Worm (Caenorhabditis elegans): ENCODE results near the gene igdb-3.
A peak's percentile ranks its signal among the peaks of the same experiment; 100 is the strongest.

The igdb-3 gene

DNA sequence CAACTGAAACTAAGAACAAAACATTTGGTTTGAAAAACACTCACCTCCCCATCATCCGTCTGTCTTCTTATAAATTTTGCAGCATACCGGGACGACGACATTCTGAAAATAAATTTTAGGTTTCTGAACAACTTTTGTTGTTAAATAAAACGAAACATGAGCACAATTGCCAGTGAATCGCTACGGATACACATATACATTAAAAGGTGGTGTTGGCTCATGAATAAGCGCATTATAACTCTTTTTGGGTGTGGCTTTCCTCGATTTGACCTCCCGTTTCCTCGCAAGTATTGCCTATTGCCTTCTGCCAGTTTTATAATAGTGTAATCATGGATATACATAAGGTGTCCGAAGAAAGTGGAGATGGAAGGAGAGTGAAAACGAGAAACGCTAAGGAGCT, 6.2 kb downstream of the igdb-3 start, which contains the start of gene igcm-2:
Gene igcm-2, minus strand, starts transcription at position 101 of the 400 bp plus-strand sequence.
- TF ChIP-seq lin-13 (GFP tag; optimal IDR thresholded peaks at IDR 0.05) (no peak), unc-30 (tag; optimal IDR thresholded peaks at IDR 0.05) (no peak), ztf-11 (tag; optimal IDR thresholded peaks at IDR 0.05) (no peak), F16B12.6 (tag; optimal IDR thresholded peaks at IDR 0.05) (no peak), fkh-8 (tag; optimal IDR thresholded peaks at IDR 0.05) (no peak), tlp-1 (tag; optimal IDR thresholded peaks at IDR 0.05) (no peak), fkh-10 (GFP tag; optimal IDR thresholded peaks at IDR 0.05) (no peak), nhr-28 (tag; optimal IDR thresholded peaks at IDR 0.05) (no peak), unc-62 (GFP tag; optimal IDR thresholded peaks at IDR 0.05) (no peak), fkh-4 (tag; optimal IDR thresholded peaks at IDR 0.05; ENCODE audit: borderline replicate concordance) (no peak), nhr-84 (tag; optimal IDR thresholded peaks at IDR 0.05) (no peak), sox-4 (tag; optimal IDR thresholded peaks at IDR 0.05) (no peak), dsc-1 (tag; optimal IDR thresholded peaks at IDR 0.05) (no peak), nhr-47 (tag; optimal IDR thresholded peaks at IDR 0.05) (no peak), ceh-8 (GFP tag; optimal IDR thresholded peaks at IDR 0.05) (no peak), alr-1 (tag; optimal IDR thresholded peaks at IDR 0.05; ENCODE audit: borderline replicate concordance) (no peak), mef-2 (tag; optimal IDR thresholded peaks at IDR 0.05) (no peak)

DNA sequence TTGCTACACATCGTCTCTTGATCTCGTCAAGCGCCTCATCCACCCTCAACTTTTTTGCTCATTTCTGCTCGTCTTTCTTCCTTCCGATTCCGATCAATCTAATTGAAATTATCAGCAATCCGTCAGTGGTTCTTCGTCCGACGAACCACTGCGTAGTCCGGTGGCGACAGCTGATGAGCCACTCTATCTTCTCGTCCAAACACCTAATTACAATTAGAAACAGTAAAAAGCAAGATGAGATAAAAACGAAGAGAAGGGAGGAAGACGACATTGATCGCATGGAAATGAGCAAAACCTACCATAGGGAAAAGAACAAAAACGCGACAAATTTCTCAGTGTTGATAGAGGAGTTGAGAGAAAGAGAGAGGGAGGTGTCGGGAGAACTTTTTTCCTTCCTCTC, 14.2 kb downstream of the igdb-3 start:
- peak; percentile 57 for TF ChIP-seq rnt-1 (tag; optimal IDR thresholded peaks at IDR 0.05)
- TF ChIP-seq lin-14 (GFP tag; optimal IDR thresholded peaks at IDR 0.05), result peak; percentile 49
- no peak for TF ChIP-seq nhr-28 (tag; optimal IDR thresholded peaks at IDR 0.05)
- TF ChIP-seq nhr-71 (tag; optimal IDR thresholded peaks at IDR 0.05), result peak; percentile 17

DNA sequence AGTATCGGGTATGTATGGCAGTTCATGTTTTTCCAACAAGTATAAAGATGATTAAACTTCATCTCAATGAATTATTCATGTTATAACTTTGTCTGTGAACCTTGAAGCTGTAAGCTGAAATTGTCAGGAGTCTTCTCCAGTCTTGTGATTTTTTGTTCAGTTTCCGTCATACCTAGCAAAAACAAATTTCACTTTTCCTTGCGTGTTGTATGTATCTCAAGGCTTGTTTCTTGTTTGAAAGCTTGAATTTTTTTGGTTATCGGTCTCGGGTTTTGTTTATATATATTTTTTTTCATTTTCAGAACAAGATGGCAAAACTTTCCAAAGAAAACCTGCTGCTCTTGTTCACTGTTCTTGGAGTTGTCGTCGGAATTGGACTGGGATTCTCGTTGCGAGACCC, 17.8 kb downstream of the igdb-3 start, which contains the start of gene glt-4:
Gene glt-4, plus strand, starts transcription at position 301 of the 400 bp plus-strand sequence.
- no peak for TF ChIP-seq lin-13 (GFP tag; optimal IDR thresholded peaks at IDR 0.05)
- TF ChIP-seq lin-15B (tag; optimal IDR thresholded peaks at IDR 0.05), result no peak
- no peak for TF ChIP-seq aly-2 (tag; optimal IDR thresholded peaks at IDR 0.05)
- no peak for TF ChIP-seq pqm-1 (tag; optimal IDR thresholded peaks at IDR 0.05)
- TF ChIP-seq unc-30 (tag; optimal IDR thresholded peaks at IDR 0.05), result no peak

DNA sequence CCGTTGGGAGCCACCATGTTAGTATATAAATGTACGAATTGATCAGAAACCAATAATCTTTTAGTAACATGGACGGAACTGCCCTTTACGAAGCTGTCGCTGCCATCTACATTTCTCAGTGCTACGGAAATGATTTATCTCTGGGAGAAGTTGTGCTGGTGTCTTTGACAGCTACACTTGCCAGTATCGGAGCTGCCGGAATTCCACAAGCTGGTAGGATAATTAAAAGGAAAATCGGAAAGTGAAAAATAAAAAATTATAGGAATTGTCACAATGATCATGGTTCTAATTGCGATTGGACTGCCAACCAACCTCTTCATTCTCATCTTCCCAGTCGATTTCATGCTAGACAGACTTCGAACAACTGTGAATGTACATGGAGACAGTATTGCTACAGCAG, 20.6 kb downstream of the igdb-3 start:
- TF ChIP-seq nhr-71 (tag; optimal IDR thresholded peaks at IDR 0.05) (no peak), lin-14 (GFP tag; optimal IDR thresholded peaks at IDR 0.05) (no peak), unc-130 (tag; optimal IDR thresholded peaks at IDR 0.05) (no peak), rnt-1 (tag; optimal IDR thresholded peaks at IDR 0.05) (no peak), vab-15 (tag; optimal IDR thresholded peaks at IDR 0.05) (no peak), elt-2 (tag; optimal IDR thresholded peaks at IDR 0.05) (no peak), nhr-76 (tag; optimal IDR thresholded peaks at IDR 0.05) (no peak), fkh-8 (tag; optimal IDR thresholded peaks at IDR 0.05) (no peak), blmp-1 (tag; optimal IDR thresholded peaks at IDR 0.05) (no peak), pqm-1 (tag; optimal IDR thresholded peaks at IDR 0.05) (no peak), sptf-1 (tag; optimal IDR thresholded peaks at IDR 0.05) (no peak), zag-1 (tag; optimal IDR thresholded peaks at IDR 0.05) (no peak), ceh-82 (tag; optimal IDR thresholded peaks at IDR 0.05) (no peak), C16A3.4 (tag; optimal IDR thresholded peaks at IDR 0.05) (no peak), jun-1 (tag; optimal IDR thresholded peaks at IDR 0.05) (no peak), lin-39 (tag; optimal IDR thresholded peaks at IDR 0.05) (no peak), grh-1 (GFP tag; IDR thresholded peaks at IDR 0.05) (no peak)

DNA sequence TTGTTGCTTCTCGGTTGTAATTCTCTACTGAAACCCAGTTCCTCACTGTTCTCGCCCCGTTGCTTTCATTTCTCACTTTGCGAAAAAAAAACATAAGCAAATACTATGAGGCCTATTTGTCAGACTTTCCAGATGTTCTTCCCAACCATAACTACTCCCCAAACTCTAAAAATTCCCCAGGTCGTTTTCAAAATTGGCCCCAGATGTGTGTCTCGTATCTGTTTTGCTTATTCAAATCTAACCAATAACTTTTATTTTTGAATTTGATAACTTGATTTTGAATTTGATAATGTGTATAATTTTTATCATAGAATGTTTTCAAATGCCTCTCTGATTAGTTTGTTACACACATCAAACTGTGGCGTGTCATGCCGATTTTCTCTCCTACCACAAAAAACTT, 22.5 kb downstream of the igdb-3 start:
- TF ChIP-seq dsc-1 (tag; optimal IDR thresholded peaks at IDR 0.05) (peak; percentile 81), nhr-77 (tag; optimal IDR thresholded peaks at IDR 0.05) (no peak), fkh-4 (tag; optimal IDR thresholded peaks at IDR 0.05; ENCODE audit: borderline replicate concordance) (peak; percentile 65), efl-1 (optimal IDR thresholded peaks at IDR 0.05) (no peak), efl-1 (GFP tag; optimal IDR thresholded peaks at IDR 0.05 in 1 of 2) (peak in 1 of 2 experiments; percentile 70), hlh-17 (GFP tag; optimal IDR thresholded peaks at IDR 0.05; ENCODE audit: borderline replicate concordance) (no peak)
